Worm (Caenorhabditis elegans): ENCODE data around the gene Y81G3A.2.
A peak's percentile ranks its signal among the peaks of the same experiment; 100 is the strongest.

Y81G3A.2 gene

DNA sequence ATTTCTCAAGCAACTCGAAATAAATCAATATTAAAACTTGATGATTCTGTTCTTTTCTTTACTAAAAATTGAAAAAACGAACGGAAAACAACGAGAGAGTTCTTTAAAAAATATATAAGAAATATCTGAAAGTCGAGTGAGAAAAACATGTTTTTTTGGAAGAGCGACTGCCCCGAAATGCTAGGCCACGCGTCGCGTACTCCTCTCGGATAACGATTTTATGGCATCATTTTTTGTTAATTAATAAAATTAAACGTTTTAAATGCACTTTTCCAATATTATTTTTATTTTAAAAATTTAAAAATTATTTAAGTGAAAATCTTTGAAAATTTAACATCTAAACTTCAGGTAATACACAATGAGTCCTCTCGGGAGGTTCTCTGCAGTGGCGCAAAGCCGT lies 36.4 kb downstream of the Y81G3A.2 start, which contains the start of gene gfm-1 (continued):
- TF ChIP-seq sma-9 (GFP tag; optimal IDR thresholded peaks at IDR 0.05) (peak; percentile 82), sma-9 (tag; optimal IDR thresholded peaks at IDR 0.05) (no peak), skn-1 (tag; optimal IDR thresholded peaks at IDR 0.05) (no peak), F13H6.1 (tag; optimal IDR thresholded peaks at IDR 0.05) (peak; percentile 71)

DNA sequence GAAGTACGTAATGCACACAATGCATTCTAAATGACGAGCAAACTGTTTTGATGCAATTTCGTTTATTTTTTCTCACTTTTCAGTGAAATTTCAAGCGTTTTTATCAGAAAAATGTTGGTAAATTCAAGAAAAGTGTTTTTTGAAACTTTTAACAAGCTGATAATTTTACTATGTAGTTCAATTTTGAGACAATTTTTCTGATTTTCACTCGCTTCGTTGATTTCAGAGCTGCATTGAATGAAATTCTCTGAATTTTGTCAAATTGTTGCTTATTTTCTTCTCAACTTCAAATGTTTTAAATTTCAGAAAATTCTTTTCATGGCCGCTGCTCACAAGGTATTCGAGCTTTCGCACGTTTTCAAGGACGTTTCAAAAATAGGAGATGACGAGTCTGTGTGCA lies 42.0 kb downstream of the Y81G3A.2 start, which contains the start of gene bath-45:
Gene bath-45 (plus strand): TSS at position 301 of the 400 bp plus-strand sequence.
- TF ChIP-seq Y55F3AM.14 (GFP tag; optimal IDR thresholded peaks at IDR 0.05) (no peak), elt-1 (tag; optimal IDR thresholded peaks at IDR 0.05) (no peak), peb-1 (tag; optimal IDR thresholded peaks at IDR 0.05) (no peak), gmeb-1 (tag; optimal IDR thresholded peaks at IDR 0.05) (no peak), ceh-16 (tag; optimal IDR thresholded peaks at IDR 0.05) (no peak), zag-1 (tag; optimal IDR thresholded peaks at IDR 0.05) (no peak), crh-2 (tag; optimal IDR thresholded peaks at IDR 0.05) (no peak), sma-9 (GFP tag; optimal IDR thresholded peaks at IDR 0.05) (no peak), sma-9 (tag; optimal IDR thresholded peaks at IDR 0.05) (no peak), nhr-10 (tag; optimal IDR thresholded peaks at IDR 0.05) (no peak), nhr-25 (tag; optimal IDR thresholded peaks at IDR 0.05) (no peak), dmd-4 (tag; optimal IDR thresholded peaks at IDR 0.05) (no peak), nhr-77 (tag; optimal IDR thresholded peaks at IDR 0.05) (no peak), R02D3.7 (tag; optimal IDR thresholded peaks at IDR 0.05) (no peak), lsy-2 (tag; optimal IDR thresholded peaks at IDR 0.05) (no peak), nhr-11 (tag; optimal IDR thresholded peaks at IDR 0.05) (no peak), lin-13 (GFP tag; optimal IDR thresholded peaks at IDR 0.05) (no peak), nhr-23 (tag; optimal IDR thresholded peaks at IDR 0.05) (no peak), egl-27 (tag; optimal IDR thresholded peaks at IDR 0.05) (no peak), unc-62 (GFP tag; optimal IDR thresholded peaks at IDR 0.05) (no peak)

- TF ChIP-seq aly-2 (tag; optimal IDR thresholded peaks at IDR 0.05), result no peak
- TF ChIP-seq fos-1 (tag; optimal IDR thresholded peaks at IDR 0.05), result no peak
- no peak for TF ChIP-seq lin-13 (GFP tag; optimal IDR thresholded peaks at IDR 0.05)
- TF ChIP-seq C34F6.9 (tag; optimal IDR thresholded peaks at IDR 0.05), result no peak
- TF ChIP-seq nhr-25 (tag; optimal IDR thresholded peaks at IDR 0.05), result no peak
- no peak for TF ChIP-seq mab-5 (tag; optimal IDR thresholded peaks at IDR 0.05)
- no peak for TF ChIP-seq Y55F3AM.14 (GFP tag; optimal IDR thresholded peaks at IDR 0.05)
- no peak for TF ChIP-seq crh-2 (tag; optimal IDR thresholded peaks at IDR 0.05)
- no peak for TF ChIP-seq gmeb-1 (tag; optimal IDR thresholded peaks at IDR 0.05)
- no peak for TF ChIP-seq ZK546.5 (tag; optimal IDR thresholded peaks at IDR 0.05)
- no peak for TF ChIP-seq dmd-4 (tag; optimal IDR thresholded peaks at IDR 0.05)
- TF ChIP-seq egl-27 (tag; optimal IDR thresholded peaks at IDR 0.05), result no peak
- TF ChIP-seq nhr-21 (tag; optimal IDR thresholded peaks at IDR 0.05), result no peak
- no peak for TF ChIP-seq lin-11 (tag; optimal IDR thresholded peaks at IDR 0.05)
- no peak for TF ChIP-seq sem-4 (tag; optimal IDR thresholded peaks at IDR 0.05)
- no peak for TF ChIP-seq nhr-23 (tag; optimal IDR thresholded peaks at IDR 0.05)
These were observed 48.9 kb downstream of the Y81G3A.2 start, which contains the start of gene F29C12.6 for ce11 chrII:13129602-13130001. Gene F29C12.6, plus strand, starts transcription at chrII:13129902.

ce11 chrII:13130576-13130975 lies 49.9 kb downstream of the Y81G3A.2 start:
- TF ChIP-seq peb-1 (tag; optimal IDR thresholded peaks at IDR 0.05) (no peak), ztf-11 (tag; optimal IDR thresholded peaks at IDR 0.05) (no peak), ztf-4 (tag; optimal IDR thresholded peaks at IDR 0.05) (no peak), elt-3 (tag; optimal IDR thresholded peaks at IDR 0.05) (no peak), nhr-237 (tag; optimal IDR thresholded peaks at IDR 0.05) (no peak), snpc-4 (tag; optimal IDR thresholded peaks at IDR 0.05) (no peak), unc-39 (tag; optimal IDR thresholded peaks at IDR 0.05) (no peak), nhr-11 (tag; optimal IDR thresholded peaks at IDR 0.05) (no peak), zag-1 (tag; optimal IDR thresholded peaks at IDR 0.05) (no peak), aly-2 (tag; optimal IDR thresholded peaks at IDR 0.05) (no peak), egl-27 (tag; optimal IDR thresholded peaks at IDR 0.05) (no peak)

All from whole organism, L2 larva.